Fruit fly (Drosophila melanogaster) whole organism: ENCODE results near the gene Gr9a.

Source experiments
- CG8478 ChIP-seq: fragments of >200 bp; optimal IDR thresholded peaks from 2 replicates; lab custom pipeline; 2018; ENCODE audit warnings: inconsistent platforms
- EcR ChIP-seq, 2 experiments: fragments of >200 bp; optimal IDR thresholded peaks; 2 replicates each; lab custom pipeline; 2017; ENCODE audit warnings: missing biosample characterization in 2 of 2, missing genetic modification characterization in 2 of 2, missing genetic modification reagents in 2 of 2
- pan ChIP-seq: fragments of >200 bp; optimal IDR thresholded peaks from 2 replicates; lab custom pipeline; 2017
- usp ChIP-seq: fragments of >200 bp; optimal IDR thresholded peaks from 2 replicates; lab custom pipeline; 2017; ENCODE audit warnings: missing biosample characterization, missing genetic modification characterization, mixed read lengths

DNA sequence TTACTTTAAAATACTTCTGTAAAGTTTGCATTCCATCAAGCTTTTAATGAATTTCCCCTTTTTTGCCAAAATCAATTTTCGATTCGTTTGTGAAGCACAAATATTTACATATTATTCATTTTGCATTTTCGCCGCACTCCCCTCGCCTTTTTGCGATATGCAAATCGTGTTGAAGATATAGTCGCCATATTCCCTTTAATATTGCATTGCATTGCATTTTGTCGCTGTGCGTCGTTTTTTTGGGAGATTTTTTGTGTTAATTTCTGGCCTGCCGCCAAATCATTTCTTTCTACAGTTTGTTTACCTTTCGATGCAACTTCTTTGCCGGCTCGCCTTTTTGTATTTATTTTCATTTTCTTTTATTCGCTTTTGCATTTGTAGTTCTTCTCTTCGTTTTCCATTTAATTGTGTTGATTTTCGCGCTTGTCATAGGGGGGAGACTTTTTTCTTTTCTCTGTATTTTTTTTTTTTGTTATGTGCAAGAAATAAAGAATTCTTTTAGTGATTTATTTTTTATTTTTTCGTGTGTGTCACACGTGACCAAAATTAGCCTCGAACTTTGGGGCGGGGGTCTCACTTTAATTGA, 45.2 kb downstream of the Gr9a start:
- TF ChIP-seq usp (GFP tag; lab: Kevin White, UChicago): no peak
- TF ChIP-seq CG8478: no peak
- no peak for TF ChIP-seq pan
- no peak for TF ChIP-seq EcR (GFP tag; optimal IDR thresholded peaks at IDR 0.05; lab: Kevin White, UChicago)
